Fruit fly (Drosophila melanogaster): ENCODE data around the gene CG5214.

CG5214 gene

DNA sequence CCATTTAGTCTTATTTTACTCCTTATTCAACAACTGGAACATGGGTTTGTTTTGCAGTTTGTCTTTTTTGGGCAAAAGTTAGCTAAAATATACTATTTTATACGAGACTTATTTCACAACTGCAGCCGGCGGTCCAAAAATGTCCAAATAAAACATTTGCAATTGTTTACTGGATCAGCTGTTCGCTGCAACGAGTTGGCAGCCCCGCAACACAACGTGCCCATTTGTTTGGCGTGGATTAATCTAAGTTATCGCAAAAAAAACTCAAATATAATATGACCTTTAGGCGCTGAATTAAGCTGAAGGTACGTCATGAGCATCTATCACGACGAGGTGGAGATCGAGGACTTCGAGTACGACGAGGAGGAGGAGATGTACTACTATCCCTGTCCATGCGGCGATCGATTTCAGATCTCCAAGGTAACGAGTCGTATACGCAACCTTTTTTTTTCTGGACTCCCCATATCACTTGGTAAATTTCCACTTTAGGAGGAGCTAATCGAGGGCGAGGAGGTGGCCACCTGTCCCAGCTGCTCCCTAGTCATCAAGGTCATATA is 12.3 kb upstream of the CG5214 start, which contains the start of the genes CG17187 and Dph3:
TSS of gene CG17187 (minus strand) at position 175 of the 557 bp plus-strand sequence.
TSS of gene Dph3 (plus strand) at position 208 of the 557 bp plus-strand sequence.
- TF ChIP-seq EcR (GFP tag; optimal IDR thresholded peaks at IDR 0.05) (no peak), pan (optimal IDR thresholded peaks at IDR 0.05) (no peak), psq (optimal IDR thresholded peaks at IDR 0.05) (no peak), CG8478 (optimal IDR thresholded peaks at IDR 0.05) (no peak), usp (GFP tag; optimal IDR thresholded peaks at IDR 0.05) (no peak), Dll (optimal IDR thresholded peaks at IDR 0.05) (no peak)

DNA sequence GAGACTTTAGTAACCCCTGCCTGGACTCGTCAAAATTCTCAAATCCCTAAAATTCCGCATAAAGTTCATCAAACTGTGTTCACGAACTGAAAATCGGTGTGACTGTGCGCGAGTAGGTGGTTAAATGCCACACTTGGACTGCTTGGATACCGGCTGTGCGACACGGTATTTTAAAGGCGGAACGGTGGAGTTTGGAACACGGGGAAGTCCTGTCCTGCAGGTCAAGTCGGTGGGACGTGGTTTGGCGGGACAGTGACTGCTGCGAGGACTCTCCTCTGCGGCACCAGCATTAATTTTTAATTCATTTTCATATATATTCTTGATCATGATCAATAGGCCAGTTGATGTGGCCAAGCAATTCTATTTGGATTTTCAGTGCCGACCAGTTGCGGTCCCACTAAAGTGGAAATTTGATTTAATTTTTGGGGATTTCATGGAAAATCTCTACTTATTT is 9.2 kb upstream of the CG5214 start, which contains the start of the genes Arfip and CG17721:
TSS of gene Arfip (minus strand) at position 96 of the 454 bp plus-strand sequence.
TSS of gene CG17721 (plus strand) at position 223 of the 454 bp plus-strand sequence.
- TF ChIP-seq Dll (optimal IDR thresholded peaks at IDR 0.05) (no peak), psq (optimal IDR thresholded peaks at IDR 0.05) (no peak), EcR (GFP tag; optimal IDR thresholded peaks at IDR 0.05) (no peak), pan (optimal IDR thresholded peaks at IDR 0.05) (no peak), usp (GFP tag; optimal IDR thresholded peaks at IDR 0.05) (no peak), CG8478 (optimal IDR thresholded peaks at IDR 0.05) (no peak)

DNA sequence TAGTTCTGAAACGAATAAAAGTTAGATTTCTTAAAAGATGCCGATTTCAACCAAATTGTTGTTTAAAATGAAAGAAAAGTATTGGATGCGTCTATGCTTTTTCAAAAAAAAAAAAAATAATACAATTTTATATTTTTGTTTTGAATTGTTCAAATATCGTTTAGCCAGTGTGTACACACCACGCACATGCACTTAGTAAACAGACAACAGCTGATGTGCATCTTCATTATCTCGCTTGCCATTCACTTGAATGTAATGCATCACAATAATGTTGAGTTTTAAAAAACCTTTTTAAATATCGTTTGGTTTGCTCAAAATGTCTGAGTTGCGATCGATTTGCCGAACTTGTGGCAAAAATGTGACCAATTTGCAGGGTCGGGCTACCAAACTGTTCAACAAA is 8.1 kb upstream of the CG5214 start, which contains the start of gene CG31441:
TSS of gene CG31441 (plus strand) at position 246 of the 400 bp plus-strand sequence.
- TF ChIP-seq pan (optimal IDR thresholded peaks at IDR 0.05) (no peak), CG8478 (optimal IDR thresholded peaks at IDR 0.05) (no peak), EcR (GFP tag; optimal IDR thresholded peaks at IDR 0.05) (no peak)

DNA sequence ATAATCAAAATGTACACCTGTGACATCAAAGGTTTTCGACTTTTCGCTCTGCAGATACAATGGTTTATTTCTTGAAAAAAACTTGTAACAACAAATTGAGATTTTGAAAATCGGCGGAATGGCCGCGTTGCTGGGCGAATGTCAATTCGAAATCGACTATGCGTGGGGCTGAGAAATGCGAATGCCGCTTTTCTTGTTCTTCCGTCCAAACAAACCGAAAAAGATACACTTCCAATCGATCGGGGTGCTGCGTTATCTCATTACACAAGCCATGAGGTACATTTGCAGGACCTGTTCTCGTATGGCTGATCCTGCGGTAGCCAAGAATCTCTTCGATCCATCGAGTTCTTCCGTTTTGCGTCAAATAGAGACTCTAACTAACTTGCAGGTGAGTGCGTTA is 6.5 kb upstream of the CG5214 start, which contains the start of gene CG31388:
TSS of gene CG31388 (plus strand) at position 218 of the 400 bp plus-strand sequence.
- TF ChIP-seq EcR (GFP tag; optimal IDR thresholded peaks at IDR 0.05): no peak
- TF ChIP-seq CG8478 (optimal IDR thresholded peaks at IDR 0.05): no peak
- TF ChIP-seq pan (optimal IDR thresholded peaks at IDR 0.05): no peak
- TF ChIP-seq Dll (optimal IDR thresholded peaks at IDR 0.05): no peak
- no peak for TF ChIP-seq usp (GFP tag; optimal IDR thresholded peaks at IDR 0.05)
- TF ChIP-seq psq (optimal IDR thresholded peaks at IDR 0.05): no peak

DNA sequence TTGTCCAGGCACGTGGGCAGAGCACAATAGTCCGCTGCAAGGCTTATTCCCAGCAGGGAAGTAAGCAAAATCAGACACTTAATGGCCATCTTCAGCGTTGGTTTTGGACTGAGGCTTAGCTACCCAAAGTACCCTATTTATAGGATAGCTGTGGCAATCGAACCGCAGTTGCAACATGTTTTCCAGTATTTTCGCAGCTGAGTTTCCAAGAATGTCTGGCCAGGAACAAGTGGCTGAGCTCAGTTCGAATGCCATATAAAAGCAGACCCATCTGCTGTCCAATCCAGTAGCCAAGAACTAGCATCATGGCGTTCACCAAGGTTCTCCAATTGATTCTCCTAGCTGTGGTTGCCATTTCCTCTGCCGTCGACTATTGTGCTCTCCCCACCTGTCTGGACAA is 3.2 kb upstream of the CG5214 start, which contains the start of the genes scpr-B and scpr-A:
TSS of gene scpr-B (minus strand) at position 101 of the 400 bp plus-strand sequence.
TSS of gene scpr-A (plus strand) at position 293 of the 400 bp plus-strand sequence.
- TF ChIP-seq Dll (optimal IDR thresholded peaks at IDR 0.05): no peak
- no peak for TF ChIP-seq CG8478 (optimal IDR thresholded peaks at IDR 0.05)
- no peak for TF ChIP-seq usp (GFP tag; optimal IDR thresholded peaks at IDR 0.05)
- TF ChIP-seq psq (optimal IDR thresholded peaks at IDR 0.05): no peak
- TF ChIP-seq EcR (GFP tag; optimal IDR thresholded peaks at IDR 0.05): no peak
- TF ChIP-seq pan (optimal IDR thresholded peaks at IDR 0.05): no peak

DNA sequence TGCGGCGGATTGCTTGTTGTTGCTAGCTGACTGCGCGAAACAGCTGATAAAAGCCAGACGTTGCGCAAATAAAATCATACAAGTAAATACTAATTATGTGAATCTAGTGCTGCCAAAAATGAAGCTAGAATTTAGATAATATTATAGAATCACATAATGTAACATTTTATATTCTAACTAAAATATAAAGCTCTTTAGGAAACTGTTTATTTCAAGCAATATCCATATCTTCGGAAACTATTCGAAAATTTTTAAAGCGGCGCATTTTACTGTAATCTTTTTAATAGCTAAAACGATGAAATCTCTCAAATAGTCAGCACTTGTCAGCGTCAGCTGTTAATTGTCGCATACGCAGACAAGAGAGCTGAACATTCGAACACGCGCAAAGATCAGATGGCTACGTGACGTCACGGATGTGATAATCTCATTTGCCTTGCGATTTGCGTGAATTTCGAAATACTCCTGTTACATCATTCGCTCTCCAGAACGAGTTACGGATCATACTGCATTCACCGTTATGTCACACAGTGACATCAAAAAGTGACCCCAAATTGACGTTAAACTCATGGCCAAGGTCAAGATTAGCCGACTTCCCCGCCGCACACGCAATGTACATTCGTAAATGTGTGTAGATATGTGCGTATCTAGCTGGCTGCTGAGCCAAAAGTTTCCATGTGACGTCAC is 903 bp upstream of the CG5214 start:
- no peak for TF ChIP-seq psq (optimal IDR thresholded peaks at IDR 0.05)
- no peak for TF ChIP-seq Dll (optimal IDR thresholded peaks at IDR 0.05)
- no peak for TF ChIP-seq EcR (GFP tag; optimal IDR thresholded peaks at IDR 0.05)
- TF ChIP-seq CG8478 (optimal IDR thresholded peaks at IDR 0.05): no peak
- no peak for TF ChIP-seq usp (GFP tag; optimal IDR thresholded peaks at IDR 0.05)
- TF ChIP-seq pan (optimal IDR thresholded peaks at IDR 0.05): no peak

DNA sequence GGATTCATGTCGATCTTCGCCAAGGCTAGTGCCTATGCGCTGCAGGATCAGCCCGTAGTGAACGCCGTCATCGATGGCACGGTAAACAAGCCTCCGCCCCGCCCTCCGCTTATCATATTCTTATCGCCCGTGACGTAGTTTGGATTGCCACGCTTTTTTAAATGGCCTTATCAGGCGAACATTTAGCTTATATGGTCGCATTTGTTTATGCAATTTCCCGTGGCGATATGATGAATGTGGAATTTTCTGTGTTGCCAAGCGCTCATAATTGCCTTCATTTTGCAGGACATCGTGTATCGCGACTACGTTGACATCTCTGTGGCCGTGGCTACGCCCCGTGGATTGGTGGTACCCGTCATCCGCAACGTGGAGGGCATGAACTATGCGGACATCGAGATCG is 1.7 kb downstream of the CG5214 start:
- no peak for TF ChIP-seq CG8478 (optimal IDR thresholded peaks at IDR 0.05)
- TF ChIP-seq pan (optimal IDR thresholded peaks at IDR 0.05): no peak
- TF ChIP-seq usp (GFP tag; optimal IDR thresholded peaks at IDR 0.05): no peak
- TF ChIP-seq EcR (GFP tag; optimal IDR thresholded peaks at IDR 0.05): no peak
- no peak for TF ChIP-seq psq (optimal IDR thresholded peaks at IDR 0.05)
- no peak for TF ChIP-seq Dll (optimal IDR thresholded peaks at IDR 0.05)

DNA sequence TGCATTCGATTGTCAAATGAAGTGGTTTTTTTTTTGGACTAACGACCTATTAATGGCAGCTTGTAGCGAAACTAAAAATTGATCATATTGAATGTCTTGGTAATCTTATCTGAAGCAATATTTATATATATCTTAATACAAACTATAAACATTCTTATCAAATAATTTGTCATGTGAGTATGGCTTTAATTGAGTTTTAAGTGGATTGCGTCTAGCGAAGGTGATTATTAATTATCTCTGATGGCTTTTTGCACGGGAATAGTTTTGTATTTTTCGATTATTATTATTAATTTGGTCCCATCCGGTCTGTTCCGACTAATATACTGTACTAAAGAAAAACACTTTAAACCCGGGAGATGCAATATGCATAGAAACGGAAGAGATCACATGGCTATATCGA is 2.8 kb downstream of the CG5214 start:
- TF ChIP-seq psq (optimal IDR thresholded peaks at IDR 0.05) (no peak), usp (GFP tag; optimal IDR thresholded peaks at IDR 0.05) (no peak), EcR (GFP tag; optimal IDR thresholded peaks at IDR 0.05) (no peak), Dll (optimal IDR thresholded peaks at IDR 0.05) (no peak), CG8478 (optimal IDR thresholded peaks at IDR 0.05) (no peak)

DNA sequence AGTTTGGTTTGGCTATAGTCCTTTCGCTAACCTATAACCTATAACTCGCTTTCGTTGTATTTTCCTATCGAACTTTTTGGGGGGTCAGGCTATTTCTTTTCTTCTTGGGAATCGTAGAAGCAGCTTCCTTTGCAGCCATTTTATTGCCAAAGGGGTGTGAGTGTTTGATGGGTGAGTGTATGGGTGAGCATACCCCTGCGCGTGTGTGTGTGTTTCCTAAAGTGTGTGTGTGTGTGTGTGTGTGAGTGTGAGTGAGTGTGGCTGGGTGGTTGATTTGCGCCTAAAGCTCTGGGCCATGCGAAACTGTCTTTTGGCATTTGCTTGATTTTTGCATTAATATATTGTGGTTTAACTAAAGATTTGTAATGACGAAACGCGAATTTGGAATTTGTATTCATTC is 9.7 kb downstream of the CG5214 start:
- TF ChIP-seq EcR (GFP tag; optimal IDR thresholded peaks at IDR 0.05): no peak
- TF ChIP-seq Dll (optimal IDR thresholded peaks at IDR 0.05): no peak
- no peak for TF ChIP-seq usp (GFP tag; optimal IDR thresholded peaks at IDR 0.05)
- no peak for TF ChIP-seq CG8478 (optimal IDR thresholded peaks at IDR 0.05)
- TF ChIP-seq pan (optimal IDR thresholded peaks at IDR 0.05): no peak
- no peak for TF ChIP-seq psq (optimal IDR thresholded peaks at IDR 0.05)

DNA sequence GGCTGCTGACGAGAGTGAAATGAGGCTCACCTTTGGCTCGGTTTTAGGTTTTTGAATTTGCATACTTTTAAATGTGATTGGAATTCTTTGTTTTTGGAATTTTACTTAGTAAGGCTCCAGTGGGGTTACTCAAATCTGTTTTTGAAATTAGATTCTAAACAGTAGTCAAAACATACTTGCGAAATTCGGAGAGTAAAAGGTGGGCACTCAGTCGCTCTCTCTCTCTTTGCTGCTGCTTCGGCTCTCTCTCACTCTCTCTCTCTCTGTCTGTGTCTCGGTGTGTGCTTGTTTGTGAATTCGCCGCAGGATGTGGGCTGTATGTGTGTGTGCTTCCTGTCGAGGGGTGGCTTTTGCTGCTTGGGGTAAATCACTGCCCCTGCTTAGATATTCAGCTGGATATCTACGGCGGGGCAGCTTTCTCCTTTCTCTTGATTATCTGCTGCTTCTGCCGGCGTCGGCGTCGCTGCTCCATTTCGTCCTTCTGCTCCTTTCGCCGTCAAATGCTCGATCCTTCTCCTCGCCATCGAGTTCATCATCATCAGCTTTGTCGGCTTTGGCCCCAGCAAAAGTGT is 10.4 kb downstream of the CG5214 start:
- TF ChIP-seq psq (optimal IDR thresholded peaks at IDR 0.05) (no peak), Dll (optimal IDR thresholded peaks at IDR 0.05) (no peak), pan (optimal IDR thresholded peaks at IDR 0.05) (no peak), EcR (GFP tag; optimal IDR thresholded peaks at IDR 0.05) (no peak), CG8478 (optimal IDR thresholded peaks at IDR 0.05) (no peak), usp (GFP tag; optimal IDR thresholded peaks at IDR 0.05) (no peak)

DNA sequence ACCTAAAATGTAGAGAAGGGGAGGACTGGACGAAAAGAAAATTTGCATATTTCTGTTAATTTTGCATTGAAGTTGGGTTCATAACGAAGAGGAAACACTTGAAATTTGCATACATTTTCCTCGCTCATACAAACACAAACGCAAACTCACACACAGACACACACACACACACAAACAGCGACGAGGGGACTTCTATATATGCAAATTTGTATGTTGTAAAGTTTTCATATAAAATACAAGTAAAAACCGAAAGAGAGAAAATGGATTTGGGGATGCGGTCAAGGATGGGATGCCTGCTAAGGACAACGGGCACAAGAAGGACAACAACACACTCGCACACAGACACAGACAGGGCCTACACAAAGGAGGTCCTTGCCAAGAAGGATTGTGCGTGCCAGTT is 13.4 kb downstream of the CG5214 start:
- TF ChIP-seq EcR (GFP tag; optimal IDR thresholded peaks at IDR 0.05) (no peak), pan (optimal IDR thresholded peaks at IDR 0.05) (no peak), Dll (optimal IDR thresholded peaks at IDR 0.05) (no peak), psq (optimal IDR thresholded peaks at IDR 0.05) (no peak), CG8478 (optimal IDR thresholded peaks at IDR 0.05) (no peak), usp (GFP tag; optimal IDR thresholded peaks at IDR 0.05) (no peak)
